Fruit fly (Drosophila melanogaster): ENCODE results near the gene HIPP1.
A peak's percentile ranks its signal among the peaks of the same experiment; 100 is the strongest.

Gene HIPP1

DNA sequence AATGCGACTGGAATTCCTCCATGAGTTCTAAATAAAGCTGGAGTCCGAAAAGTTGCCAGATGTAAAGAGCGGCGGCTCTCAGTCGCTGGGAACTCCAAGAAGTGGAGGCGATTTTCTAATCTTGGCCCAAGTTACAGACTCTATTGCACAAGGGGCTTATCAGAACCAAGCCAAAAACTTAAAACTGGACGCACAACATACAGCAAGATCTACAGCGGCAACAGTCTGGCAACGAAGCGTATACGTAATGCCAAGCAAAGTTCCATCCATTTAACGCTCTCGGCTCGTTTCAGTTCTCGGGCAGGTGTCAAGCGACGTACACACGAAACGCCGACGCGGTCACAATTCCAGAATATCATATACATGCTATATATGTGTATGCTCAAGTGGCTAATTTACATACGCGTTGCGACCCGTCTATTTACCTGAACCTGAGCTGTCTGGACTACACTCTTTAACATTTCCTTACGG, 28.4 kb downstream of the HIPP1 start:
- TF ChIP-seq usp (GFP tag; optimal IDR thresholded peaks at IDR 0.05) (no peak), CG9705 (GFP tag; optimal IDR thresholded peaks at IDR 0.05) (no peak), dmrt93B (GFP tag; optimal IDR thresholded peaks at IDR 0.05) (no peak), CG32264 (GFP tag; optimal IDR thresholded peaks at IDR 0.05) (no peak), h (GFP tag; optimal IDR thresholded peaks at IDR 0.05) (no peak), Dif (GFP tag; optimal IDR thresholded peaks at IDR 0.05; ENCODE audit: partially characterized antibody) (no peak), Hr83 (GFP tag; optimal IDR thresholded peaks at IDR 0.05; ENCODE audit: poor library complexity, severe bottlenecking) (no peak), jim (GFP tag; optimal IDR thresholded peaks at IDR 0.05) (no peak), psq (GFP tag; optimal IDR thresholded peaks at IDR 0.05) (no peak), Abd-B (GFP tag; optimal IDR thresholded peaks at IDR 0.05) (no peak), fru (GFP tag; optimal IDR thresholded peaks at IDR 0.05) (no peak), Jra (GFP tag; optimal IDR thresholded peaks at IDR 0.05) (no peak), brk (GFP tag; optimal IDR thresholded peaks at IDR 0.05) (no peak), ey (GFP tag; optimal IDR thresholded peaks at IDR 0.05) (no peak), Myc (optimal IDR thresholded peaks at IDR 0.05) (no peak), br (GFP tag; optimal IDR thresholded peaks at IDR 0.05) (no peak), sv (GFP tag; optimal IDR thresholded peaks at IDR 0.05) (no peak)

DNA sequence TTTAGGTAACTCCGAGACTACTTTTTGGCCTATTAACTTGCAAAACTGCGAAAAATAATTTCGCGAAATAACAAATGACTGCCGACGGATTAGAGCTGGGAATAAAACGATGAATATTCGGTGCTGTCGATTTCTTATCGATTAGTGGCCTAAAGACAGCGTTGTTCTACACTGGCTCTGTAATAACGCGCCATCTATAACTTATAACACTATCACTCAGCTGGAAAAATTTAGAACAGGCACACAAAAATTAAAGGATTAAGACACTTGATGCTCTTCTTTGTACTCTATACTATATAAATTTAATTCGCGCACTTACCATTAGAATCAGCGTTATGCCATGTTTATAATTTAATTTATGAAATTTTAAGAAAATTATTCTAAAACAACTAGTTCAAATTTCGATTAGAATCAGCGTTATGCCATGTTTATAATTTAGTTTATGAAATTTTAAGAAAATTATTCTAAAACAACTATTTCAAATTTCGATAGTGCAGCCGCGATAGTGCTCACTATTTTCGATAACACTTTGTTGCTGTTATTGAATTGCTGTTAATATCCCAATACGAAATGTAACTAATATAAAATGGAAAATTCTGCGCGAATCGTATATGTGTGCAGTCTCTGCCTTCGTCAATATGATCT, 32.1 kb downstream of the HIPP1 start, which contains the start of the genes CSN3 and CG11456:
Gene CSN3 (minus strand): TSS at position 112 of the 645 bp plus-strand sequence.
Gene CG11456 (plus strand): TSS at position 523 of the 645 bp plus-strand sequence.
- TF ChIP-seq Mio (GFP tag; optimal IDR thresholded peaks at IDR 0.05): no peak
- TF ChIP-seq CrebA (GFP tag; optimal IDR thresholded peaks at IDR 0.05; ENCODE audit: borderline replicate concordance): no peak
- TF ChIP-seq h (GFP tag; optimal IDR thresholded peaks at IDR 0.05): peak; percentile 70
- no peak for TF ChIP-seq HLH106 (tag; optimal IDR thresholded peaks at IDR 0.05)
- TF ChIP-seq CG32264 (GFP tag; optimal IDR thresholded peaks at IDR 0.05): no peak
- TF ChIP-seq Hr78 (GFP tag; optimal IDR thresholded peaks at IDR 0.05): no peak
- peak; percentile 62 for TF ChIP-seq fru (GFP tag; optimal IDR thresholded peaks at IDR 0.05)
- TF ChIP-seq brk (GFP tag; optimal IDR thresholded peaks at IDR 0.05): peak; percentile 66
- TF ChIP-seq Vsx2 (GFP tag; optimal IDR thresholded peaks at IDR 0.05; ENCODE audit: partially characterized antibody): no peak
- TF ChIP-seq jim (GFP tag; optimal IDR thresholded peaks at IDR 0.05): peak; percentile 4
- TF ChIP-seq ey (GFP tag; optimal IDR thresholded peaks at IDR 0.05): peak; percentile 51
- TF ChIP-seq Sp1 (GFP tag; optimal IDR thresholded peaks at IDR 0.05): no peak
- no peak for TF ChIP-seq N (GFP tag; optimal IDR thresholded peaks at IDR 0.05)
- peak; percentile 11 for TF ChIP-seq psq (GFP tag; optimal IDR thresholded peaks at IDR 0.05)
- TF ChIP-seq rgr (GFP tag; optimal IDR thresholded peaks at IDR 0.05): peak; percentile 56
- peak; percentile 85 for TF ChIP-seq tai (GFP tag; optimal IDR thresholded peaks at IDR 0.05)
- TF ChIP-seq pan (optimal IDR thresholded peaks at IDR 0.05): no peak
- no peak for TF ChIP-seq woc (GFP tag; optimal IDR thresholded peaks at IDR 0.05)
- no peak for TF ChIP-seq Rel (GFP tag; optimal IDR thresholded peaks at IDR 0.05)
- no peak for TF ChIP-seq Rel (tag; optimal IDR thresholded peaks at IDR 0.05)
- peak; percentile 77 for TF ChIP-seq Hnf4 (GFP tag; optimal IDR thresholded peaks at IDR 0.05)
- TF ChIP-seq sv (GFP tag; optimal IDR thresholded peaks at IDR 0.05): peak; percentile 47
- TF ChIP-seq GATAd (GFP tag; optimal IDR thresholded peaks at IDR 0.05): no peak
- no peak for TF ChIP-seq CG9705 (GFP tag; optimal IDR thresholded peaks at IDR 0.05)
- no peak for TF ChIP-seq dl (GFP tag; optimal IDR thresholded peaks at IDR 0.05; ENCODE audit: insufficient read depth in 1 of 2, partially characterized antibody in 2 of 2)
- TF ChIP-seq Dfd (GFP tag; optimal IDR thresholded peaks at IDR 0.05): no peak
- TF ChIP-seq OdsH (GFP tag; optimal IDR thresholded peaks at IDR 0.05): no peak
- TF ChIP-seq dmrt93B (GFP tag; optimal IDR thresholded peaks at IDR 0.05): no peak
- TF ChIP-seq usp (GFP tag; optimal IDR thresholded peaks at IDR 0.05): no peak
- TF ChIP-seq foxo (GFP tag; optimal IDR thresholded peaks at IDR 0.05): peak in 1 of 2 experiments; percentile 71
- TF ChIP-seq Hr83 (GFP tag; optimal IDR thresholded peaks at IDR 0.05; ENCODE audit: poor library complexity, severe bottlenecking): peak; percentile 67
- no peak for TF ChIP-seq sage (GFP tag; optimal IDR thresholded peaks at IDR 0.05)
- peak; percentile 56 for TF ChIP-seq Myc (optimal IDR thresholded peaks at IDR 0.05)
- TF ChIP-seq dsf (GFP tag; optimal IDR thresholded peaks at IDR 0.05; ENCODE audit: borderline replicate concordance): no peak
- no peak for TF ChIP-seq Abd-B (GFP tag; optimal IDR thresholded peaks at IDR 0.05)
- no peak for TF ChIP-seq lola (GFP tag; optimal IDR thresholded peaks at IDR 0.05)
- TF ChIP-seq Jra (GFP tag; optimal IDR thresholded peaks at IDR 0.05): peak; percentile 64
- TF ChIP-seq br (GFP tag; optimal IDR thresholded peaks at IDR 0.05): no peak
- no peak for TF ChIP-seq Dif (GFP tag; optimal IDR thresholded peaks at IDR 0.05; ENCODE audit: partially characterized antibody)
